Fruit fly (Drosophila melanogaster): Measurements from ENCODE around the gene Ostgamma.

Gene Ostgamma

DNA sequence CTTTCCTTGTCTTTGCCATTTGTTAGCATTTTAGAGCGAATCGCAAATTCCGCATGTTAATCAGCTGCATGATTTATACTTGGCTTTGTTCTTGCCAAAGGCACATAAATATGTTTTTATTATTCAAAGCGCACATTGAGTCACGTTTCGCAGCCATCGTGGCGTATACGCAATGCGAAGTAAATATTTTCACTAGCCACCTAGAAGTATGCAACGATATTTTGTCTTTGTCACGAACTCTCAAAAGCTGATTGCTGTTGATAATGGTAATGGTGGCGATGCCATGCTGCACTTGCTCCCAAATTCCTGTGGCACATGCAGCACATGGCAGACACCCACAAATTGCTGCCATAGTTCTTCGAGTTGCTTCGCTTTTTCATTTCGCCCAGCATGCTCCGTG lies 26.7 kb upstream of the Ostgamma start:
- TF ChIP-seq OdsH (GFP tag; optimal IDR thresholded peaks at IDR 0.05) = peak; percentile 15
- TF ChIP-seq Smox (GFP tag; optimal IDR thresholded peaks at IDR 0.05) = no peak
- TF ChIP-seq CG11902 (GFP tag; optimal IDR thresholded peaks at IDR 0.05) = no peak
- no peak for TF ChIP-seq CG15336 (GFP tag; IDR thresholded peaks at IDR 0.05)
- no peak for TF ChIP-seq CG6276 (GFP tag; optimal IDR thresholded peaks at IDR 0.05)
- TF ChIP-seq cyc (GFP tag; optimal IDR thresholded peaks at IDR 0.05) = no peak
- no peak for TF ChIP-seq pdm3 (GFP tag; optimal IDR thresholded peaks at IDR 0.05)
- no peak for TF ChIP-seq CG32006 (GFP tag; optimal IDR thresholded peaks at IDR 0.05)
- no peak for TF ChIP-seq salr (GFP tag; optimal IDR thresholded peaks at IDR 0.05)
- no peak for TF ChIP-seq CG8319 (GFP tag; optimal IDR thresholded peaks at IDR 0.05)
- no peak for TF ChIP-seq CG4318 (GFP tag; optimal IDR thresholded peaks at IDR 0.05)
- no peak for TF ChIP-seq CG6808 (GFP tag; optimal IDR thresholded peaks at IDR 0.05)
- no peak for TF ChIP-seq vri (GFP tag; optimal IDR thresholded peaks at IDR 0.05)
- peak; percentile 73 for TF ChIP-seq Eip78C (GFP tag)
- TF ChIP-seq Ets96B (tag; optimal IDR thresholded peaks at IDR 0.05) = no peak
- no peak for TF ChIP-seq ss (GFP tag; optimal IDR thresholded peaks at IDR 0.05)
- no peak for TF ChIP-seq Hr38 (GFP tag; optimal IDR thresholded peaks at IDR 0.05)
- TF ChIP-seq Gug (GFP tag; IDR thresholded peaks at IDR 0.05) = no peak
- no peak for TF ChIP-seq Hr4 (GFP tag; optimal IDR thresholded peaks at IDR 0.05)
- TF ChIP-seq CG10631 (GFP tag; optimal IDR thresholded peaks at IDR 0.05) = no peak
- no peak for TF ChIP-seq lz (GFP tag; optimal IDR thresholded peaks at IDR 0.05)
- no peak for TF ChIP-seq Hr39 (GFP tag; optimal IDR thresholded peaks at IDR 0.05)
- peak; percentile 6 for TF ChIP-seq CG3919 (GFP tag; optimal IDR thresholded peaks at IDR 0.05)
- no peak for TF ChIP-seq net (GFP tag; optimal IDR thresholded peaks at IDR 0.05)
- no peak for TF ChIP-seq acj6 (GFP tag; optimal IDR thresholded peaks at IDR 0.05)
- TF ChIP-seq esn (GFP tag; optimal IDR thresholded peaks at IDR 0.05) = no peak
- TF ChIP-seq CG34406 (GFP tag; optimal IDR thresholded peaks at IDR 0.05) = no peak
- TF ChIP-seq achi (GFP tag; optimal IDR thresholded peaks at IDR 0.05) = peak; percentile 7
- TF ChIP-seq fd59A (GFP tag; optimal IDR thresholded peaks at IDR 0.05) = no peak
- no peak for TF ChIP-seq CG11294 (GFP tag; IDR thresholded peaks at IDR 0.05)
- TF ChIP-seq spab (GFP tag; optimal IDR thresholded peaks at IDR 0.05) = no peak
- TF ChIP-seq Sox15 (GFP tag; optimal IDR thresholded peaks at IDR 0.05) = no peak
- 0 out of 3 replicates have a peak, but pooled peaks have one; percentile 23 for TF ChIP-seq CG6163 (GFP tag; IDR thresholded peaks at IDR 0.05)
- no peak for TF ChIP-seq CG11762 (GFP tag; optimal IDR thresholded peaks at IDR 0.05; ENCODE audit: insufficient read depth)
- no peak for TF ChIP-seq CG7368 (GFP tag; optimal IDR thresholded peaks at IDR 0.05)
- no peak for TF ChIP-seq Met (GFP tag; optimal IDR thresholded peaks at IDR 0.05)
- no peak for TF ChIP-seq CG6792 (GFP tag; optimal IDR thresholded peaks at IDR 0.05)
- no peak for TF ChIP-seq Sox14 (GFP tag; optimal IDR thresholded peaks at IDR 0.05)

DNA sequence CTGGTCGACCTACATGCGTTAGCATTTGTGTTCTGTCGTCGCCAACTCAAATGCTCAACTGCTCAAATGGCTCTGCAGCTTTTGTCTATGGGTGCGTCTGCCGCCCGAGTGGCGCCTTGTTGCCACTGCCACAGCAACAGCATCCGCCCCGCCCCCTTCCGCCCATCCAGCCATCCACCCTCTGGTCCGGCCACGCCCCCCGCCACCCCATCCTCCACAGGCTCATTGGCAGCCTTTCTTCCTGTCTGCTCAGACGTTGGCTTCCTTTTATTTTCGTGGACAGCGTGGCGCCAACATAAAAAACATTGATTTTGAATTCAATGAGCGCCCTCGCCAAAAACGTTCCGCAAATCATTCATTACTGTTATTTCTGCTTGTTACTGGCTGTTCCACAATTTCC lies 25.6 kb upstream of the Ostgamma start:
- TF ChIP-seq Sox102F (GFP tag; optimal IDR thresholded peaks at IDR 0.05) (no peak), CG9139 (GFP tag; optimal IDR thresholded peaks at IDR 0.05) (no peak), CG6163 (GFP tag; IDR thresholded peaks at IDR 0.05) (no peak), Hr39 (GFP tag; optimal IDR thresholded peaks at IDR 0.05) (no peak), CG10669 (GFP tag; optimal IDR thresholded peaks at IDR 0.05) (no peak)

DNA sequence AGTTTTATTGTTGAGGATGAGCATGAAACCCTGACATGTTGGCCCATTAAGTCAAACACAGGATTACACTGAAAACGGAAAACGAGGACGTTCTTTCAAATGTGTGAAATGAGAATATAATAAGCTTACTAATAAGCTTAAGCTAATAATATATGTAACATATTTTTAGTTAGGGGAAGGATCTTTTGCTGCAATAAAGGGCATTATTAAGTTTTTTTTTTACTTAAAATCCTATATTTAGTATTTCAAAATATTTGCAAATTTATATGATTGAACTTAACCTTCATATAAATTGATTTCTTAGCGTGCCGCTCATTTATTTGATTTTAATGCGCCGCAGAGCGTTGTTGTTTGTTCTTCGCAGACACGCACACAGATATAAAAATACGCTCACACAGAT lies 25.2 kb upstream of the Ostgamma start:
- TF ChIP-seq CG6276 (GFP tag; optimal IDR thresholded peaks at IDR 0.05) (no peak), Smox (GFP tag; optimal IDR thresholded peaks at IDR 0.05) (no peak), Hr4 (GFP tag; optimal IDR thresholded peaks at IDR 0.05) (no peak), svp (GFP tag) (no peak), CG31627 (GFP tag; optimal IDR thresholded peaks at IDR 0.05) (no peak), salr (GFP tag; optimal IDR thresholded peaks at IDR 0.05) (no peak), dac (GFP tag; optimal IDR thresholded peaks at IDR 0.05) (no peak), CG32006 (GFP tag; optimal IDR thresholded peaks at IDR 0.05) (no peak), CG8119 (GFP tag; IDR thresholded peaks at IDR 0.05) (no peak), fkh (GFP tag; optimal IDR thresholded peaks at IDR 0.05) (no peak), CG9139 (GFP tag; optimal IDR thresholded peaks at IDR 0.05) (no peak)

All from whole organism, prepupa.